Fruit fly (Drosophila melanogaster) whole organism, embryonic: ENCODE data around the gene Vinc.

Experiments
- Bdp1 ChIP-seq: fragments of 200-800 bp; sonication (Bioruptor generic); optimal IDR thresholded peaks from 3 replicates; lab custom pipeline; 2016; ENCODE audit warnings: missing biosample characterization, missing genetic modification characterization
- Bgb ChIP-seq: fragments of 200-800 bp; sonication (Bioruptor generic); IDR thresholded peaks from 2 replicates; pipeline ENCODE4 v1.3.6; 2022; ENCODE audit warnings: missing biosample characterization, missing genetic modification characterization; ENCODE audit not compliant: partially characterized antibody
- CG10654 ChIP-seq: fragments of 200-800 bp; sonication (Bioruptor generic); optimal IDR thresholded peaks from 2 replicates; lab custom pipeline; 2016; ENCODE audit warnings: missing biosample characterization, missing genetic modification characterization
- CG12155 ChIP-seq: fragments of 200-800 bp; sonication (Bioruptor generic); optimal IDR thresholded peaks from 3 replicates; lab custom pipeline; 2016; ENCODE audit warnings: missing biosample characterization, missing genetic modification characterization
- CG12769 ChIP-seq: fragments of 200-800 bp; sonication (Bioruptor generic); optimal IDR thresholded peaks from 2 replicates; lab custom pipeline; 2019; ENCODE audit warnings: missing biosample characterization, mild to moderate bottlenecking, missing genetic modification characterization, moderate library complexity
- CG13624 ChIP-seq: fragments of 200-800 bp; sonication (Bioruptor generic); optimal IDR thresholded peaks from 2 replicates; lab custom pipeline; 2016; ENCODE audit warnings: missing biosample characterization, missing genetic modification characterization
- CG14965 ChIP-seq: fragments of 200-800 bp; sonication (Bioruptor generic); optimal IDR thresholded peaks from 2 replicates; lab custom pipeline; 2016; ENCODE audit warnings: missing biosample characterization, missing genetic modification characterization, borderline replicate concordance
- CG1529 ChIP-seq: fragments of 200-800 bp; sonication (Bioruptor generic); optimal IDR thresholded peaks from 3 replicates; lab custom pipeline; 2018; ENCODE audit warnings: missing biosample characterization, missing genetic modification characterization
- CG1832 ChIP-seq: fragments of 200-800 bp; sonication (Bioruptor generic); optimal IDR thresholded peaks from 2 replicates; lab custom pipeline; 2017; ENCODE audit warnings: missing biosample characterization, mild to moderate bottlenecking, missing genetic modification characterization, inconsistent platforms
- CG2129 ChIP-seq: fragments of 200-800 bp; sonication (Bioruptor generic); IDR thresholded peaks from 2 replicates; pipeline ENCODE4 v1.3.6; 2022; ENCODE audit warnings: missing biosample characterization, missing genetic modification characterization; ENCODE audit not compliant: partially characterized antibody
- CG2199 ChIP-seq: fragments of 200-800 bp; sonication (Bioruptor generic); IDR thresholded peaks from 3 replicates; pipeline ENCODE4 v1.3.6; 2022; ENCODE audit warnings: missing biosample characterization, missing genetic modification characterization
- CG30020 ChIP-seq: fragments of 200-800 bp; optimal IDR thresholded peaks from 2 replicates; lab custom pipeline; 2019; ENCODE audit warnings: missing biosample characterization, mild to moderate bottlenecking, missing genetic modification characterization, moderate library complexity
- CG3163 ChIP-seq: fragments of 200-800 bp; sonication (Bioruptor generic); optimal IDR thresholded peaks from 3 replicates; lab custom pipeline; 2016; ENCODE audit warnings: missing biosample characterization, missing genetic modification characterization
- CG32767 ChIP-seq: fragments of 200-800 bp; sonication (Bioruptor generic); IDR thresholded peaks from 2 replicates; pipeline ENCODE4 v1.3.6; 2022; ENCODE audit warnings: missing biosample characterization, missing genetic modification characterization
- CG32772 ChIP-seq: fragments of 200-800 bp; sonication (Bioruptor generic); IDR thresholded peaks from 2 replicates; pipeline ENCODE4 v1.3.6; 2022; ENCODE audit warnings: missing biosample characterization, missing genetic modification characterization
- CG3995 ChIP-seq: fragments of 200-800 bp; sonication (Bioruptor generic); optimal IDR thresholded peaks from 3 replicates; lab custom pipeline; 2016; ENCODE audit warnings: missing biosample characterization, missing genetic modification characterization
- CG6654 ChIP-seq: fragments of 200-800 bp; sonication (Bioruptor generic); optimal IDR thresholded peaks from 2 replicates; lab custom pipeline; 2017; ENCODE audit warnings: missing biosample characterization, mild to moderate bottlenecking, missing genetic modification characterization
- CG8765 ChIP-seq: fragments of 200-800 bp; sonication (Bioruptor generic); IDR thresholded peaks from 2 replicates; pipeline ENCODE4 v1.3.6; 2022; ENCODE audit warnings: missing biosample characterization, missing genetic modification characterization
- CG9797 ChIP-seq: fragments of 200-800 bp; sonication (Bioruptor generic); optimal IDR thresholded peaks from 3 replicates; lab custom pipeline; 2018; ENCODE audit warnings: missing biosample characterization, mild to moderate bottlenecking, missing genetic modification characterization
- Dad ChIP-seq: fragments of 200-800 bp; sonication (Bioruptor generic); optimal IDR thresholded peaks from 3 replicates; lab custom pipeline; 2016; ENCODE audit warnings: missing biosample characterization, missing genetic modification characterization
- Dip2 ChIP-seq: fragments of 200-800 bp; sonication (Bioruptor generic); IDR thresholded peaks from 2 replicates; pipeline ENCODE4 v1.3.6; 2022; ENCODE audit warnings: missing biosample characterization, missing genetic modification characterization
- Ets65A ChIP-seq: fragments of 200-800 bp; sonication (Bioruptor generic); peaks from one replicate; lab custom pipeline; 2016; ENCODE audit warnings: missing biosample characterization, missing genetic modification characterization
- Fer3 ChIP-seq: fragments of 200-800 bp; sonication (Bioruptor generic); optimal IDR thresholded peaks from 2 replicates; lab custom pipeline; 2018; ENCODE audit warnings: missing biosample characterization, mild to moderate bottlenecking, missing genetic modification characterization, moderate library complexity
- H15 ChIP-seq: fragments of 200-800 bp; sonication (Bioruptor generic); IDR thresholded peaks from 3 replicates; pipeline ENCODE4 v1.3.6; 2022; ENCODE audit warnings: missing biosample characterization, missing genetic modification characterization
- H2.0 ChIP-seq: fragments of 200-800 bp; sonication (Bioruptor generic); IDR thresholded peaks from 2 replicates; pipeline ENCODE4 v1.3.6; 2022; ENCODE audit warnings: missing biosample characterization, missing genetic modification characterization
- HHEX ChIP-seq: fragments of 200-800 bp; sonication (Bioruptor generic); optimal IDR thresholded peaks from 3 replicates; lab custom pipeline; 2017; ENCODE audit warnings: missing biosample characterization, mild to moderate bottlenecking, missing genetic modification characterization, missing genetic modification reagents
- Hand ChIP-seq: fragments of 200-800 bp; sonication (Bioruptor generic); optimal IDR thresholded peaks from 2 replicates; lab custom pipeline; 2017; ENCODE audit warnings: mild to moderate bottlenecking, missing biosample characterization, missing genetic modification reagents, missing genetic modification characterization
- Hey ChIP-seq: fragments of 200-800 bp; sonication (Bioruptor generic); optimal IDR thresholded peaks from 3 replicates; lab custom pipeline; 2018; ENCODE audit warnings: missing biosample characterization, mild to moderate bottlenecking, missing genetic modification characterization
- HmgD ChIP-seq: fragments of 200-800 bp; sonication (Bioruptor generic); optimal IDR thresholded peaks from 3 replicates; lab custom pipeline; 2016; ENCODE audit warnings: missing biosample characterization, missing genetic modification characterization
- Hr3 ChIP-seq: fragments of 200-800 bp; sonication (Bioruptor generic); optimal IDR thresholded peaks from 3 replicates; lab custom pipeline; 2016; ENCODE audit warnings: missing biosample characterization, missing genetic modification characterization
- Kr ChIP-seq: fragments of 200-800 bp; sonication (Bioruptor generic); optimal IDR thresholded peaks from 2 replicates; lab custom pipeline; 2017; ENCODE audit warnings: missing biosample characterization, mild to moderate bottlenecking, missing genetic modification characterization
- Med ChIP-seq: fragments of 200-800 bp; sonication (Bioruptor generic); peaks from one replicate; lab custom pipeline; 2016; ENCODE audit warnings: missing biosample characterization, missing genetic modification characterization, mild to moderate bottlenecking, inconsistent platforms, moderate library complexity
- NK7.1 ChIP-seq: fragments of 200-800 bp; sonication (Bioruptor generic); optimal IDR thresholded peaks from 3 replicates; lab custom pipeline; 2016; ENCODE audit warnings: missing biosample characterization, missing genetic modification characterization
- corto ChIP-seq: fragments of 200-800 bp; sonication (Bioruptor generic); optimal IDR thresholded peaks from 2 replicates; lab custom pipeline; 2016; ENCODE audit warnings: missing biosample characterization, mild to moderate bottlenecking, missing genetic modification characterization, moderate library complexity
- crp ChIP-seq, 2 experiments: fragments of 200-800 bp; sonication (Bioruptor generic); optimal IDR thresholded peaks; 2 replicates in 1 of 2; 3 replicates in 1 of 2; lab custom pipeline; 2017; ENCODE audit warnings: missing biosample characterization in 2 of 2, missing genetic modification characterization in 2 of 2, mild to moderate bottlenecking in 1 of 2, moderate library complexity in 1 of 2
- dan ChIP-seq: fragments of 200-800 bp; sonication (Bioruptor generic); IDR thresholded peaks from 2 replicates; pipeline ENCODE4 v1.3.6; 2022; ENCODE audit warnings: missing biosample characterization, missing genetic modification characterization
- dmrt11E ChIP-seq: fragments of 200-800 bp; sonication (Bioruptor generic); optimal IDR thresholded peaks from 3 replicates; lab custom pipeline; 2018; ENCODE audit warnings: missing biosample characterization, mild to moderate bottlenecking, missing genetic modification characterization, moderate library complexity
- fu2 ChIP-seq: fragments of 200-800 bp; sonication (Bioruptor generic); optimal IDR thresholded peaks from 2 replicates; lab custom pipeline; 2016; ENCODE audit warnings: missing biosample characterization, missing genetic modification characterization
- gsb ChIP-seq: fragments of 200-800 bp; sonication (Bioruptor generic); IDR thresholded peaks from 2 replicates; pipeline ENCODE4 v1.3.6; 2022; ENCODE audit warnings: missing biosample characterization, missing genetic modification characterization
- h ChIP-seq: fragments of >200 bp; optimal IDR thresholded peaks from 2 replicates; lab custom pipeline; 2017
- klu ChIP-seq: fragments of 200-800 bp; sonication (Bioruptor generic); IDR thresholded peaks from 2 replicates; pipeline ENCODE4 v1.3.6; 2022; ENCODE audit warnings: missing biosample characterization, missing genetic modification characterization
- knrl ChIP-seq: fragments of 200-800 bp; sonication (Bioruptor generic); IDR thresholded peaks from 3 replicates; pipeline ENCODE4 v1.3.6; 2022; ENCODE audit warnings: missing biosample characterization, missing genetic modification characterization; ENCODE audit not compliant: partially characterized antibody
- lov ChIP-seq, 2 experiments: fragments of 200-800 bp in 1 of 2; fragments of >200 bp in 1 of 2; sonication (Bioruptor generic) in 1 of 2; IDR thresholded peaks in 1 of 2; optimal IDR thresholded peaks in 1 of 2; 2 replicates in 1 of 2; 3 replicates in 1 of 2; pipeline versions ENCODE4 v1.3.6 to Lab custom; 2017 to 2022; ENCODE audit warnings: missing biosample characterization in 1 of 2, missing genetic modification characterization in 1 of 2
- phol ChIP-seq: fragments of 200-800 bp; sonication (Bioruptor generic); optimal IDR thresholded peaks from 3 replicates; lab custom pipeline; 2018; ENCODE audit warnings: missing biosample characterization, mild to moderate bottlenecking, missing genetic modification characterization, moderate library complexity
- prd ChIP-seq, 3 experiments: fragments of >200 bp in 2 of 3; fragments of 200-800 bp in 1 of 3; sonication (Bioruptor generic) in 1 of 3; optimal IDR thresholded peaks in 2 of 3; IDR thresholded peaks in 1 of 3; 2 replicates in 2 of 3; 3 replicates in 1 of 3; pipeline versions ENCODE4 v1.3.6 to Lab custom; 2017 to 2022; ENCODE audit warnings: missing biosample characterization in 1 of 3, missing genetic modification characterization in 1 of 3
- run ChIP-seq: fragments of 200-800 bp; sonication (Bioruptor generic); optimal IDR thresholded peaks from 3 replicates; lab custom pipeline; 2018; ENCODE audit warnings: missing biosample characterization, mild to moderate bottlenecking, missing genetic modification characterization
- sisA ChIP-seq: fragments of 200-800 bp; sonication (Bioruptor generic); IDR thresholded peaks from 2 replicates; pipeline ENCODE4 v1.3.6; 2022; ENCODE audit warnings: missing biosample characterization, missing genetic modification characterization
- tap ChIP-seq: fragments of 200-800 bp; optimal IDR thresholded peaks from 3 replicates; lab custom pipeline; 2019; ENCODE audit warnings: missing biosample characterization, mild to moderate bottlenecking, missing genetic modification characterization, moderate library complexity
- tx ChIP-seq: fragments of 200-800 bp; sonication (Bioruptor generic); optimal IDR thresholded peaks from 2 replicates; lab custom pipeline; 2016; ENCODE audit warnings: missing biosample characterization, missing genetic modification characterization
- zfh1 ChIP-seq: fragments of 200-800 bp; sonication (Bioruptor generic); IDR thresholded peaks from 3 replicates; pipeline ENCODE4 v1.3.6; 2022; ENCODE audit warnings: missing biosample characterization, missing genetic modification characterization
- zfh2 ChIP-seq: fragments of 200-800 bp; sonication (Bioruptor generic); optimal IDR thresholded peaks from 2 replicates; lab custom pipeline; 2016; ENCODE audit warnings: missing biosample characterization, missing genetic modification characterization

Vinc gene

DNA sequence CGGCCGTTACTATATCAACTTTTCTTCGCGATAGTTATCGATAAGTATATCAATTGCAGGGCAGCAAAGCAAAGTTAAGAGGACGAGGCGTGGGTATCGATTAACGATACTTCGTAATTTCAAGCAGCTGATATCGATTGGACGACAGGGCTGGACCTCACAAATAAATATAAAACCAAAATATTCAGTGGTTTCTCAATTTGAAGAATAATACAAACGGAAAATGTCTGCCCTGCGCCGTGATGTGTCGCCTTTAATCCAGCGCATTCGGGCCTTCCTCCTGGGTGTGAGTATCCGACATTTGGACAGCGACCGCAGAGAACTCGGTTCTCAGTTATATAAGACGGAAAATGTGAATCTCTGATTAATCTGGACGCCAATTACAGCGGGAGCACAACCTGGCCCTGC is 49.9 kb downstream of the Vinc start, which contains the start of gene ND-B14.5A (continued):
- TF ChIP-seq CG12769 (tag; lab: Kevin White, UChicago) (peak; percentile 2), tx (no peak), NK7.1 (GFP tag; lab: Kevin White, UChicago) (no peak), Hand (GFP tag; lab: Kevin White, UChicago) (no peak), gsb (GFP tag; lab: Robert Waterston, UW) (no peak), CG8765 (GFP tag; lab: Robert Waterston, UW) (no peak), CG32767 (no peak), fu2 (no peak), HHEX (GFP tag; lab: Kevin White, UChicago) (no peak), CG32772 (GFP tag; lab: Robert Waterston, UW) (no peak), Dip2 (no peak), dmrt11E (no peak), CG12155 (GFP tag; lab: Kevin White, UChicago) (no peak), zfh2 (GFP tag; lab: Kevin White, UChicago) (no peak), CG30020 (tag; lab: Kevin White, UChicago) (no peak), prd (optimal IDR thresholded peaks at IDR 0.05; lab: Kevin White, UChicago) (no peak), prd (GFP tag; IDR thresholded peaks at IDR 0.05; lab: Robert Waterston, UW) (no peak), CG2129 (GFP tag; lab: Robert Waterston, UW) (peak; percentile 83), H15 (GFP tag; lab: Robert Waterston, UW) (no peak), CG13624 (no peak), crp (GFP tag; optimal IDR thresholded peaks at IDR 0.05; lab: Kevin White, UChicago) (peak in 1 of 2 experiments; percentile 64), Hey (tag; lab: Kevin White, UChicago) (no peak), CG2199 (GFP tag; lab: Robert Waterston, UW) (no peak), CG3995 (GFP tag; lab: Kevin White, UChicago) (no peak), Hr3 (no peak), CG9797 (GFP tag; lab: Kevin White, UChicago) (no peak), tap (tag; lab: Kevin White, UChicago) (no peak), Kr (GFP tag; lab: Kevin White, UChicago) (no peak), h (lab: Kevin White, UChicago) (no peak), corto (no peak), Bgb (GFP tag; lab: Robert Waterston, UW) (peak; percentile 96), HmgD (no peak), CG3163 (GFP tag; lab: Kevin White, UChicago) (no peak), run (tag; lab: Kevin White, UChicago) (no peak), phol (tag; lab: Kevin White, UChicago) (peak; percentile 16), zfh1 (GFP tag; lab: Robert Waterston, UW) (no peak), Ets65A (GFP tag; lab: Kevin White, UChicago) (no peak), H2.0 (GFP tag; lab: Robert Waterston, UW) (no peak), Med (GFP tag; lab: Kevin White, UChicago) (peak; percentile 61), klu (GFP tag; lab: Robert Waterston, UW) (no peak), lov (optimal IDR thresholded peaks at IDR 0.05; lab: Kevin White, UChicago) (no peak), lov (GFP tag; IDR thresholded peaks at IDR 0.05; lab: Robert Waterston, UW) (no peak), knrl (peak; percentile 80), Dad (GFP tag; lab: Kevin White, UChicago) (no peak), sisA (no peak), CG1529 (GFP tag; lab: Kevin White, UChicago) (no peak), CG10654 (GFP tag; lab: Kevin White, UChicago) (no peak), Bdp1 (GFP tag; lab: Kevin White, UChicago) (no peak), CG1832 (GFP tag; lab: Kevin White, UChicago) (no peak), CG14965 (GFP tag; lab: Kevin White, UChicago) (no peak), CG6654 (no peak), dan (GFP tag; lab: Robert Waterston, UW) (no peak), Fer3 (tag; lab: Kevin White, UChicago) (no peak)
